Worm (Caenorhabditis elegans) whole organism, L4 larva: ENCODE data around the gene C17G10.1.

ENCODE experiments used
- aly-2 ChIP-seq: sonication (generic microtip); optimal IDR thresholded peaks from 2 replicates; lab custom pipeline; 2018; ENCODE audit warnings: missing biosample characterization, missing genetic modification characterization
- ceh-44 ChIP-seq: fragments of 200-800 bp; sonication (Bioruptor generic); IDR thresholded peaks from 2 replicates; pipeline ENCODE4 v1.3.6; 2022; ENCODE audit warnings: missing genetic modification reagents, missing genetic modification characterization, missing compliant biosample characterization
- hlh-30 ChIP-seq: sonication (generic microtip); optimal IDR thresholded peaks from 2 replicates; lab custom pipeline; 2017; ENCODE audit warnings: antibody characterized with exemption, mild to moderate bottlenecking, missing genetic modification characterization, missing compliant biosample characterization; ENCODE audit not compliant: insufficient read depth
- jun-1 ChIP-seq: fragments of 150-350 bp; optimal IDR thresholded peaks from 2 replicates; lab custom pipeline; 2014; ENCODE audit warnings: missing biosample characterization, missing genetic modification reagents, missing genetic modification characterization
- madf-9 ChIP-seq: fragments of 200-800 bp; sonication (Bioruptor generic); conservative IDR thresholded peaks from 2 replicates; pipeline ENCODE4 v1.3.6; 2022; ENCODE audit warnings: missing genetic modification reagents, missing genetic modification characterization, missing compliant biosample characterization
- mdl-1 ChIP-seq, 2 experiments: fragments of 150-350 bp in 1 of 2; sonication (generic microtip) in 1 of 2; optimal IDR thresholded peaks; 2 replicates each; lab custom pipeline; 2014 to 2017; ENCODE audit warnings: missing biosample characterization in 2 of 2, missing genetic modification characterization in 2 of 2
- nhr-237 ChIP-seq: sonication (generic microtip); optimal IDR thresholded peaks from 2 replicates; lab custom pipeline; 2017; ENCODE audit warnings: missing biosample characterization, missing genetic modification characterization
- unc-62 ChIP-seq, 3 experiments: fragments of 150-350 bp in 1 of 3; sonication (generic microtip); optimal IDR thresholded peaks in 2 of 3; peaks in 1 of 3; 1 replicate in 1 of 3; 2 replicates in 2 of 3; lab custom pipeline; 2014 to 2017; ENCODE audit warnings: missing biosample characterization in 3 of 3, missing genetic modification characterization in 3 of 3, missing genetic modification reagents in 3 of 3, missing genotype in 1 of 3

DNA sequence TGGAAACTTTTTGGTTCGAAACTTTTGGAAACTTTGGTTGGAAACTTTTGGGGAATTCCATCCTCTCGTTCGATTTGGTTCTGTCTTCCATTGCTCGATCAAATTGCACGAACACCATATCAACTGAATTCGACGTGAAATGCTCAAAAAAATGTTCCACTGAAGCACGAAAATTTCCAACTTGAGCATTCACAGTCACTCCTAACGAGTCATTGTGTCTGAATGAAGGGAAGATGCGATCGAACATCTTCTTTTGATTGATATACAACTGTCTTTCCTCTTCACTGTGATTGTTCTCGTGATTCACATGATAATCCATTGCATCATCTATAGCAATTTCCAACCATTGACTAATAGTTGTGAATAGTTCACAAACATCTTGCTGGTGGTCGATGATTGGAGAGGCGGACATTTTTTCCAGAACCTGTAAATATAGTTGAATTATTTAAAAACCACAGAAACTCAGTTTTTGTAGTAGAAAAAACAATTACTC, 32.0 kb downstream of the C17G10.1 start, which contains the start of gene F59E12.15:
- peak in 1 of 2 experiments; percentile 78 for TF ChIP-seq unc-62 (GFP tag; optimal IDR thresholded peaks at IDR 0.05 in 1 of 2; lab: Kevin White, UChicago)
- TF ChIP-seq unc-62 (tag; optimal IDR thresholded peaks at IDR 0.05; lab: Kevin White, UChicago) = no peak
- TF ChIP-seq aly-2 = no peak
- no peak for TF ChIP-seq mdl-1 (tag; optimal IDR thresholded peaks at IDR 0.05; lab: Kevin White, UChicago)
- no peak for TF ChIP-seq ceh-44 (GFP tag; lab: Robert Waterston, UW)
- no peak for TF ChIP-seq jun-1 (tag; lab: Kevin White, UChicago)
- TF ChIP-seq nhr-237 (tag; lab: Kevin White, UChicago) = no peak
- TF ChIP-seq madf-9 = no peak
- TF ChIP-seq hlh-30 = no peak
